Fruit fly (Drosophila melanogaster): Measurements from ENCODE around the gene Cyp40.

DNA sequence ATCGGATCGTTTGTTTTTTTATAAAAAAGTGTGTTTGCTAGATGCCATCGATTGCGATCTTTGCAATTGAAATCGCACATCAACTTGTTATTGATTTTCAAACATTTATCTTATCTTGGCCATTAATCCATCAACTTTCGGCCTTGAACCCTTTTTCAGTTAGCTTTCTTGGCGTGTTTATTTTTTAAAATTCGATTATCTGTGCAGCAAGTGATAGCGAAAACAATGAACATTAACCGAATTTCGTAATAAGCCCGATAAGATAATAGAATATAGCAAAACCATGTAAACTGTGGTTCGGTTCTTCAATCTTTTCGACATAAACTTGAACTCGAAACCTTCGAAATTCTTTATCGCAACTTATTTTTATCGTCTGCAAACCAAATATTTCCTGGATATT is 45.8 kb downstream of the Cyp40 start:
- no peak for TF ChIP-seq Sox102F (GFP tag; optimal IDR thresholded peaks at IDR 0.05)
- no peak for TF ChIP-seq net (GFP tag; optimal IDR thresholded peaks at IDR 0.05)
- TF ChIP-seq Eip75B (GFP tag; optimal IDR thresholded peaks at IDR 0.05): no peak
- peak; percentile 61 for TF ChIP-seq Eip93F (GFP tag; optimal IDR thresholded peaks at IDR 0.05)
- no peak for TF ChIP-seq CG6163 (GFP tag; IDR thresholded peaks at IDR 0.05)
- TF ChIP-seq CG6854 (GFP tag; optimal IDR thresholded peaks at IDR 0.05): no peak

Data from whole organism, prepupa.